Fruit fly (Drosophila melanogaster) whole organism, embryonic: Measurements from ENCODE around the gene CG7565.

Source experiments
- Atf-2 ChIP-seq: fragments of 200-800 bp; sonication (Bioruptor generic); optimal IDR thresholded peaks from 2 replicates; lab custom pipeline; 2016; ENCODE audit warnings: missing biosample characterization, missing genetic modification characterization
- BtbVII ChIP-seq: fragments of 200-800 bp; sonication (Bioruptor generic); optimal IDR thresholded peaks from 3 replicates; lab custom pipeline; 2017; ENCODE audit warnings: missing biosample characterization, mild to moderate bottlenecking, missing genetic modification characterization
- CG10267 ChIP-seq: fragments of 200-800 bp; sonication (Bioruptor generic); optimal IDR thresholded peaks from 2 replicates; lab custom pipeline; 2018; ENCODE audit warnings: missing biosample characterization, mild to moderate bottlenecking, missing genetic modification characterization, moderate library complexity
- CG11085 ChIP-seq: fragments of 200-800 bp; sonication (Bioruptor generic); IDR thresholded peaks from 2 replicates; pipeline ENCODE4 v1.3.6; 2022; ENCODE audit warnings: missing biosample characterization, missing genetic modification characterization
- CG12299 ChIP-seq: fragments of 200-800 bp; sonication (Bioruptor generic); optimal IDR thresholded peaks from 2 replicates; lab custom pipeline; 2018; ENCODE audit warnings: missing biosample characterization, mild to moderate bottlenecking, missing genetic modification characterization
- CG12744 ChIP-seq: fragments of 200-800 bp; sonication (Bioruptor generic); optimal IDR thresholded peaks from 2 replicates; lab custom pipeline; 2016; ENCODE audit warnings: missing biosample characterization, missing genetic modification characterization
- CG15011 ChIP-seq: fragments of 200-800 bp; sonication (Bioruptor generic); optimal IDR thresholded peaks from 3 replicates; lab custom pipeline; 2018; ENCODE audit warnings: missing biosample characterization, mild to moderate bottlenecking, missing genetic modification characterization
- CG17328 ChIP-seq: fragments of 200-800 bp; sonication (Bioruptor generic); IDR thresholded peaks from 2 replicates; pipeline ENCODE4 v1.3.6; 2022; ENCODE audit warnings: missing biosample characterization, missing genetic modification characterization
- CG17829 ChIP-seq: fragments of 200-800 bp; optimal IDR thresholded peaks from 2 replicates; lab custom pipeline; 2019; ENCODE audit warnings: missing biosample characterization, mild to moderate bottlenecking, missing genetic modification characterization, moderate library complexity
- CG18011 ChIP-seq: fragments of 200-800 bp; sonication (Bioruptor generic); optimal IDR thresholded peaks from 2 replicates; lab custom pipeline; 2017; ENCODE audit warnings: missing biosample characterization, missing genetic modification characterization, mild to moderate bottlenecking, moderate library complexity, missing genotype
- CG18619 ChIP-seq: fragments of 200-800 bp; sonication (Bioruptor generic); optimal IDR thresholded peaks from 3 replicates; lab custom pipeline; 2017; ENCODE audit warnings: missing biosample characterization, mild to moderate bottlenecking, missing genetic modification characterization
- CG30403 ChIP-seq: fragments of 200-800 bp; sonication (Bioruptor generic); optimal IDR thresholded peaks from 3 replicates; lab custom pipeline; 2016; ENCODE audit warnings: missing biosample characterization, missing genetic modification characterization
- CG32772 ChIP-seq: fragments of 200-800 bp; sonication (Bioruptor generic); IDR thresholded peaks from 2 replicates; pipeline ENCODE4 v1.3.6; 2022; ENCODE audit warnings: missing biosample characterization, missing genetic modification characterization
- CG4360 ChIP-seq: fragments of 200-800 bp; sonication (Bioruptor generic); IDR thresholded peaks from 2 replicates; pipeline ENCODE4 v1.3.6; 2022; ENCODE audit warnings: missing biosample characterization, missing genetic modification characterization
- CG4404 ChIP-seq: fragments of 200-800 bp; sonication (Bioruptor generic); IDR thresholded peaks from 2 replicates; pipeline ENCODE4 v1.3.6; 2022; ENCODE audit warnings: missing biosample characterization, missing genetic modification characterization
- CG4730 ChIP-seq: fragments of 200-800 bp; sonication (Bioruptor generic); IDR thresholded peaks from 2 replicates; pipeline ENCODE4 v1.3.6; 2022; ENCODE audit warnings: missing biosample characterization, missing genetic modification characterization
- CG5180 ChIP-seq: fragments of 200-800 bp; sonication (Bioruptor generic); optimal IDR thresholded peaks from 3 replicates; lab custom pipeline; 2017; ENCODE audit warnings: missing biosample characterization, missing genetic modification characterization, mild to moderate bottlenecking, moderate library complexity, missing genetic modification reagents
- CG6813 ChIP-seq: fragments of 200-800 bp; sonication (Bioruptor generic); optimal IDR thresholded peaks from 2 replicates; lab custom pipeline; 2017; ENCODE audit warnings: missing biosample characterization, missing genetic modification characterization, mild to moderate bottlenecking, moderate library complexity, missing genetic modification reagents
- CG8089 ChIP-seq: fragments of 200-800 bp; sonication (Bioruptor generic); optimal IDR thresholded peaks from 3 replicates; lab custom pipeline; 2016; ENCODE audit warnings: missing biosample characterization, missing genetic modification characterization
- CG8478 ChIP-seq: fragments of >200 bp; optimal IDR thresholded peaks from 2 replicates; lab custom pipeline; 2018
- CG8765 ChIP-seq: fragments of 200-800 bp; sonication (Bioruptor generic); IDR thresholded peaks from 2 replicates; pipeline ENCODE4 v1.3.6; 2022; ENCODE audit warnings: missing biosample characterization, missing genetic modification characterization
- CG9932 ChIP-seq: fragments of 200-800 bp; sonication (Bioruptor generic); IDR thresholded peaks from 2 replicates; pipeline ENCODE4 v1.3.6; 2022; ENCODE audit warnings: missing biosample characterization, missing genetic modification characterization
- CTCF ChIP-seq: fragments of 200-800 bp; sonication (Bioruptor generic); optimal IDR thresholded peaks from 2 replicates; lab custom pipeline; 2017; ENCODE audit warnings: missing biosample characterization, mild to moderate bottlenecking, missing genetic modification characterization, moderate library complexity
- Elba2 ChIP-seq: fragments of 200-800 bp; sonication (Bioruptor generic); optimal IDR thresholded peaks from 3 replicates; lab custom pipeline; 2016; ENCODE audit warnings: missing biosample characterization, missing genetic modification characterization
- Gsc ChIP-seq: fragments of 200-800 bp; sonication (Bioruptor generic); IDR thresholded peaks from 2 replicates; pipeline ENCODE4 v1.3.6; 2022; ENCODE audit warnings: missing biosample characterization, missing genetic modification characterization
- HLH54F ChIP-seq: fragments of 200-800 bp; sonication (Bioruptor generic); optimal IDR thresholded peaks from 3 replicates; lab custom pipeline; 2016; ENCODE audit warnings: missing biosample characterization, missing genetic modification characterization
- HLHmδ ChIP-seq: fragments of 200-800 bp; sonication (Bioruptor generic); optimal IDR thresholded peaks from 2 replicates; lab custom pipeline; 2018; ENCODE audit warnings: missing biosample characterization, mild to moderate bottlenecking, missing genetic modification characterization, moderate library complexity
- Hey ChIP-seq: fragments of 200-800 bp; sonication (Bioruptor generic); optimal IDR thresholded peaks from 3 replicates; lab custom pipeline; 2018; ENCODE audit warnings: missing biosample characterization, mild to moderate bottlenecking, missing genetic modification characterization
- MTF-1 ChIP-seq: fragments of 200-800 bp; sonication (Bioruptor generic); optimal IDR thresholded peaks from 2 replicates; lab custom pipeline; 2018; ENCODE audit warnings: missing biosample characterization, mild to moderate bottlenecking, missing genetic modification characterization, borderline replicate concordance
- NC2β ChIP-seq: fragments of 200-800 bp; sonication (Bioruptor generic); optimal IDR thresholded peaks from 2 replicates; lab custom pipeline; 2016; ENCODE audit warnings: missing biosample characterization, missing genetic modification characterization
- NFAT ChIP-seq: fragments of 200-800 bp; sonication (Bioruptor generic); IDR thresholded peaks from 2 replicates; pipeline ENCODE4 v1.3.6; 2022; ENCODE audit warnings: missing biosample characterization, missing genetic modification characterization
- PHDP ChIP-seq: fragments of 200-800 bp; sonication (Bioruptor generic); optimal IDR thresholded peaks from 3 replicates; lab custom pipeline; 2018; ENCODE audit warnings: missing biosample characterization, mild to moderate bottlenecking, missing genetic modification characterization, moderate library complexity
- Pdp1 ChIP-seq, 2 experiments: fragments of 200-800 bp; sonication (Bioruptor generic); optimal IDR thresholded peaks; 3 replicates each; lab custom pipeline; 2016; ENCODE audit warnings: missing biosample characterization in 2 of 2, missing genetic modification characterization in 2 of 2, mild to moderate bottlenecking in 1 of 2, moderate library complexity in 1 of 2
- Rfx ChIP-seq: fragments of 200-800 bp; sonication (Bioruptor generic); IDR thresholded peaks from 2 replicates; pipeline ENCODE4 v1.3.6; 2022; ENCODE audit warnings: missing biosample characterization, missing genetic modification characterization
- Taf1 ChIP-seq: fragments of 200-800 bp; sonication (Bioruptor generic); IDR thresholded peaks from 2 replicates; pipeline ENCODE4 v1.3.6; 2022; ENCODE audit warnings: missing biosample characterization, missing genetic modification characterization
- Vsx1 ChIP-seq: fragments of 200-800 bp; sonication (Bioruptor generic); optimal IDR thresholded peaks from 2 replicates; lab custom pipeline; 2017; ENCODE audit warnings: missing biosample characterization, mild to moderate bottlenecking, missing genetic modification characterization, missing genetic modification reagents
- amos ChIP-seq: fragments of 200-800 bp; sonication (Bioruptor generic); IDR thresholded peaks from 2 replicates; pipeline ENCODE4 v1.3.6; 2022; ENCODE audit warnings: missing biosample characterization, missing genetic modification characterization; ENCODE audit not compliant: partially characterized antibody
- ara ChIP-seq: fragments of 200-800 bp; sonication (Bioruptor generic); IDR thresholded peaks from 2 replicates; pipeline ENCODE4 v1.3.6; 2022; ENCODE audit warnings: missing biosample characterization, missing genetic modification characterization
- btn ChIP-seq: fragments of 200-800 bp; sonication (Bioruptor generic); optimal IDR thresholded peaks from 2 replicates; lab custom pipeline; 2016; ENCODE audit warnings: missing biosample characterization, missing genetic modification characterization
- chinmo ChIP-seq: fragments of 200-800 bp; sonication (Bioruptor generic); IDR thresholded peaks from 4 replicates; pipeline ENCODE4 v1.3.6; 2022; ENCODE audit warnings: missing biosample characterization, missing genetic modification characterization; ENCODE audit not compliant: partially characterized antibody
- hbn ChIP-seq: fragments of 200-800 bp; sonication (Bioruptor generic); IDR thresholded peaks from 2 replicates; pipeline ENCODE4 v1.3.6; 2022; ENCODE audit warnings: missing biosample characterization, missing genetic modification characterization; ENCODE audit not compliant: partially characterized antibody
- inv ChIP-seq: fragments of 200-800 bp; sonication (Bioruptor generic); IDR thresholded peaks from 2 replicates; pipeline ENCODE4 v1.3.6; 2022; ENCODE audit warnings: missing biosample characterization, missing genetic modification characterization; ENCODE audit not compliant: partially characterized antibody
- kni ChIP-seq: fragments of 200-800 bp; sonication (Bioruptor generic); optimal IDR thresholded peaks from 3 replicates; lab custom pipeline; 2017; ENCODE audit warnings: mild to moderate bottlenecking, missing biosample characterization, missing genetic modification reagents, missing genetic modification characterization
- knrl ChIP-seq: fragments of 200-800 bp; sonication (Bioruptor generic); IDR thresholded peaks from 3 replicates; pipeline ENCODE4 v1.3.6; 2022; ENCODE audit warnings: missing biosample characterization, missing genetic modification characterization; ENCODE audit not compliant: partially characterized antibody
- oc ChIP-seq: fragments of 200-800 bp; sonication (Bioruptor generic); optimal IDR thresholded peaks from 2 replicates; lab custom pipeline; 2018; ENCODE audit warnings: missing biosample characterization, mild to moderate bottlenecking, missing genetic modification characterization, moderate library complexity
- p53 ChIP-seq: fragments of 200-800 bp; sonication (Bioruptor generic); optimal IDR thresholded peaks from 2 replicates; lab custom pipeline; 2016; ENCODE audit warnings: missing biosample characterization, missing genetic modification characterization
- row ChIP-seq: fragments of 200-800 bp; sonication (Bioruptor generic); IDR thresholded peaks from 3 replicates; pipeline ENCODE4 v1.3.6; 2022; ENCODE audit warnings: missing biosample characterization, missing genetic modification characterization
- sob ChIP-seq: fragments of 200-800 bp; sonication (Bioruptor generic); IDR thresholded peaks from 2 replicates; pipeline ENCODE4 v1.3.6; 2022; ENCODE audit warnings: missing biosample characterization, missing genetic modification characterization
- tgo ChIP-seq: fragments of 200-800 bp; sonication (Bioruptor generic); IDR thresholded peaks from 3 replicates; pipeline ENCODE4 v1.3.6; 2022; ENCODE audit warnings: missing biosample characterization, missing genetic modification characterization
- tin ChIP-seq: fragments of 200-800 bp; sonication (Bioruptor generic); optimal IDR thresholded peaks from 3 replicates; lab custom pipeline; 2016; ENCODE audit warnings: missing biosample characterization, missing genetic modification characterization
- tio ChIP-seq: fragments of 200-800 bp; sonication (Bioruptor generic); optimal IDR thresholded peaks from 2 replicates; lab custom pipeline; 2017; ENCODE audit warnings: missing biosample characterization, missing genetic modification characterization, inconsistent platforms

The CG7565 gene

dm6 chr3L:8096106-8096558, 4.5 kb upstream of the CG7565 start (continued):
- no peak for TF ChIP-seq Elba2 (GFP tag; lab: Kevin White, UChicago)
- TF ChIP-seq btn = peak; percentile 27
- peak; percentile 90 for TF ChIP-seq CG4730
- peak; percentile 42 for TF ChIP-seq p53 (GFP tag; lab: Kevin White, UChicago)
- TF ChIP-seq CG11085 (GFP tag; lab: Robert Waterston, UW) = peak; percentile 92
- TF ChIP-seq BtbVII = peak; percentile 98
- peak; percentile 69 for TF ChIP-seq ara (GFP tag; lab: Robert Waterston, UW)
- TF ChIP-seq HLHmδ (GFP tag; lab: Kevin White, UChicago) = no peak
- peak; percentile 97 for TF ChIP-seq sob (GFP tag; lab: Robert Waterston, UW)
- peak; percentile 90 for TF ChIP-seq CG32772 (GFP tag; lab: Robert Waterston, UW)
- peak; percentile 61 for TF ChIP-seq MTF-1
- TF ChIP-seq CG12744 (GFP tag; lab: Kevin White, UChicago) = peak; percentile 75
- peak; percentile 92 for TF ChIP-seq CG15011
- peak; percentile 87 for TF ChIP-seq HLH54F (GFP tag; lab: Kevin White, UChicago)
- peak; percentile 95 for TF ChIP-seq tio (GFP tag; lab: Kevin White, UChicago)
- TF ChIP-seq tgo = peak; percentile 95
- TF ChIP-seq CG4404 (GFP tag; lab: Robert Waterston, UW) = peak; percentile 88
- 0 out of 2 replicates have a peak, but pooled peaks have one; percentile 20 for TF ChIP-seq CG4360 (GFP tag; lab: Robert Waterston, UW)
- TF ChIP-seq Gsc (GFP tag; lab: Robert Waterston, UW) = peak; percentile 55
- peak; percentile 36 for TF ChIP-seq NC2β
- peak; percentile 98 for TF ChIP-seq Rfx (GFP tag; lab: Robert Waterston, UW)
- peak; percentile 86 for TF ChIP-seq CG6813 (GFP tag; lab: Kevin White, UChicago)
- peak; percentile 59 for TF ChIP-seq Atf-2 (GFP tag; lab: Kevin White, UChicago)
- TF ChIP-seq CTCF (GFP tag; lab: Kevin White, UChicago) = peak; percentile 45
- TF ChIP-seq oc (tag; lab: Kevin White, UChicago) = peak; percentile 91
- TF ChIP-seq CG12299 (tag; lab: Kevin White, UChicago) = peak; percentile 94
- no peak for TF ChIP-seq amos (GFP tag; lab: Robert Waterston, UW)
- TF ChIP-seq CG30403 (GFP tag; lab: Kevin White, UChicago) = peak; percentile 96
- TF ChIP-seq hbn (GFP tag; lab: Robert Waterston, UW) = no peak
- TF ChIP-seq CG8765 (GFP tag; lab: Robert Waterston, UW) = peak; percentile 61; the same call in 1 of the 2 replicates
- TF ChIP-seq inv = no peak
- peak; percentile 97 for TF ChIP-seq CG18619
- peak; percentile 87 for TF ChIP-seq CG17829 (tag; lab: Kevin White, UChicago)
- peak; percentile 97 for TF ChIP-seq row (GFP tag; lab: Robert Waterston, UW)
- peak; percentile 90 for TF ChIP-seq tin (GFP tag; lab: Kevin White, UChicago)
- peak; percentile 44 for TF ChIP-seq CG8089
- no peak for TF ChIP-seq knrl (GFP tag; lab: Robert Waterston, UW)
- peak; percentile 83 for TF ChIP-seq CG18011 (GFP tag; lab: Kevin White, UChicago)
- TF ChIP-seq NFAT (GFP tag; lab: Robert Waterston, UW) = peak; percentile 92
- peak; percentile 97 for TF ChIP-seq PHDP (tag; lab: Kevin White, UChicago)
- TF ChIP-seq chinmo = no peak
- TF ChIP-seq CG10267 = peak; percentile 76
- TF ChIP-seq Taf1 = peak; percentile 88
- peak; percentile 81 for TF ChIP-seq CG5180 (GFP tag; lab: Kevin White, UChicago)
- no peak for TF ChIP-seq kni (GFP tag; lab: Kevin White, UChicago)
- peak; percentile 84 for TF ChIP-seq CG17328 (GFP tag; lab: Robert Waterston, UW)
- TF ChIP-seq Pdp1 (GFP tag; optimal IDR thresholded peaks at IDR 0.05; lab: Kevin White, UChicago) = peak; percentile 78 to 88
- TF ChIP-seq CG8478 (lab: Kevin White, UChicago) = no peak
- peak; percentile 67 for TF ChIP-seq Hey (tag; lab: Kevin White, UChicago)
- TF ChIP-seq Vsx1 (GFP tag; lab: Kevin White, UChicago) = peak; percentile 86
- TF ChIP-seq CG9932 (GFP tag; lab: Robert Waterston, UW) = peak; percentile 98
